Worm (Caenorhabditis elegans): ENCODE results near the gene R05H5.7.

DNA sequence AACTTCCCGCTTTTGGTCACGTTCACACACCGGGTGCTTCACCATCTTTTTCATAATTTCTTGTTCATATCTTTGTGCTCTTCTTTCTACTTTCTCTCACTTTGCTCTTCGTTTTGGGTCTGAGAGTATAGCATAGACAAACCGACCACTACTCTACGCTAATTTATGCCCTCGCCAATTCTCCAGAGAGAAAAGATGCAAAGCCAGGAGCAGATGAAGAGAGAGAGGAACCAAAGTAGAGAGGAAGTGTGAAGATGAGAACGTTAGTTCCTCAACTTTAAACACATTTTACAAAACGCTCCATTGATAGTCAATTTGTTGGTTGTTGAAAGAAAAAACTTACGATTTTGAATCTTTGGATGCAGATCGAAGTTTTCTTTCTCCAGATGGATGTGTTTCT is 24.6 kb upstream of the R05H5.7 start:
- TF ChIP-seq pha-4 (tag; optimal IDR thresholded peaks at IDR 0.05) (no peak), fkh-10 (GFP tag; optimal IDR thresholded peaks at IDR 0.05) (no peak), pqm-1 (tag; optimal IDR thresholded peaks at IDR 0.05) (no peak), ceh-6 (GFP tag; optimal IDR thresholded peaks at IDR 0.05) (no peak), unc-86 (tag; optimal IDR thresholded peaks at IDR 0.05) (no peak), fkh-6 (tag; optimal IDR thresholded peaks at IDR 0.05) (no peak), ceh-9 (tag; optimal IDR thresholded peaks at IDR 0.05) (no peak), ceh-14 (tag; optimal IDR thresholded peaks at IDR 0.05) (no peak), C38D4.7 (GFP tag; optimal IDR thresholded peaks at IDR 0.05) (no peak), pag-3 (tag; optimal IDR thresholded peaks at IDR 0.05; ENCODE audit: borderline replicate concordance) (no peak)
